Fruit fly (Drosophila melanogaster): ENCODE measurements around the gene SerRS.

SerRS gene

dm6 chr2L:3009438-3009837 lies 27.8 kb downstream of the SerRS start:
- TF ChIP-seq N (GFP tag; optimal IDR thresholded peaks at IDR 0.05) (no peak), Myc (optimal IDR thresholded peaks at IDR 0.05) (no peak), CG9705 (GFP tag; optimal IDR thresholded peaks at IDR 0.05) (no peak), Hnf4 (GFP tag; optimal IDR thresholded peaks at IDR 0.05) (no peak), rgr (GFP tag; optimal IDR thresholded peaks at IDR 0.05) (no peak), pan (optimal IDR thresholded peaks at IDR 0.05) (no peak), br (GFP tag; optimal IDR thresholded peaks at IDR 0.05) (no peak), Jra (GFP tag; optimal IDR thresholded peaks at IDR 0.05) (no peak), lola (GFP tag; optimal IDR thresholded peaks at IDR 0.05) (no peak), Dif (GFP tag; optimal IDR thresholded peaks at IDR 0.05; ENCODE audit: partially characterized antibody) (no peak), sv (GFP tag; optimal IDR thresholded peaks at IDR 0.05) (no peak), Mio (GFP tag; optimal IDR thresholded peaks at IDR 0.05) (no peak), sage (GFP tag; optimal IDR thresholded peaks at IDR 0.05) (no peak), Vsx2 (GFP tag; optimal IDR thresholded peaks at IDR 0.05; ENCODE audit: partially characterized antibody) (no peak), tai (GFP tag; optimal IDR thresholded peaks at IDR 0.05) (no peak), ey (GFP tag; optimal IDR thresholded peaks at IDR 0.05) (no peak), dmrt93B (GFP tag; optimal IDR thresholded peaks at IDR 0.05) (no peak), foxo (GFP tag; optimal IDR thresholded peaks at IDR 0.05) (no peak), Rel (GFP tag; optimal IDR thresholded peaks at IDR 0.05) (no peak), Rel (tag; optimal IDR thresholded peaks at IDR 0.05) (no peak), Dfd (GFP tag; optimal IDR thresholded peaks at IDR 0.05) (no peak)

dm6 chr2L:3006925-3007426 lies 30.2 kb downstream of the SerRS start:
- TF ChIP-seq HLH106 (tag; optimal IDR thresholded peaks at IDR 0.05) (no peak), dsf (GFP tag; optimal IDR thresholded peaks at IDR 0.05; ENCODE audit: borderline replicate concordance) (no peak), woc (GFP tag; optimal IDR thresholded peaks at IDR 0.05) (no peak), tai (GFP tag; optimal IDR thresholded peaks at IDR 0.05) (no peak), Mio (GFP tag; optimal IDR thresholded peaks at IDR 0.05) (no peak), Dfd (GFP tag; optimal IDR thresholded peaks at IDR 0.05) (no peak), lola (GFP tag; optimal IDR thresholded peaks at IDR 0.05) (no peak), dl (GFP tag; optimal IDR thresholded peaks at IDR 0.05; ENCODE audit: insufficient read depth in 1 of 2, partially characterized antibody in 2 of 2) (no peak), GATAd (GFP tag; optimal IDR thresholded peaks at IDR 0.05) (no peak), brk (GFP tag; optimal IDR thresholded peaks at IDR 0.05) (no peak), rgr (GFP tag; optimal IDR thresholded peaks at IDR 0.05) (no peak), jim (GFP tag; optimal IDR thresholded peaks at IDR 0.05) (no peak), pan (optimal IDR thresholded peaks at IDR 0.05) (no peak)

DNA sequence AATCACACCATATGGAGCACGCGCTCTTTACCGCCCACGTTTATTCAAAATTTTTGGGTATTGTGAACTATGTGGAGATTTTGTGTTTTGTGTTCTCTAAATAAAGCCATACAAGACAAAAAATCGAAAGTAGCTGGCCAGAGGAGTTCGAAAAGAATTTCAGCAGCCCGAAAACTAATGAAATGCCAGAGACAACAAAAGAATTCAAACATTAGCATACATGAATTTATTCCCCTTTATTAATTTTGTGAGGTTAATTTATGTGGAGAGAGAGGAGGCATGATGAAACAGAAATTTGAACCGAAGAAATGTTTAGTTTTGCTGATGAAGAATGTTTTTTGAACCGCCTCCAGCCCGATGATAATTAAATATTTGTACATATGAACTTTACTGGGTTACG lies 31.0 kb downstream of the SerRS start:
- no peak for TF ChIP-seq woc (GFP tag; optimal IDR thresholded peaks at IDR 0.05)
- TF ChIP-seq lola (GFP tag; optimal IDR thresholded peaks at IDR 0.05), result no peak
- no peak for TF ChIP-seq rgr (GFP tag; optimal IDR thresholded peaks at IDR 0.05)
- no peak for TF ChIP-seq tai (GFP tag; optimal IDR thresholded peaks at IDR 0.05)
- no peak for TF ChIP-seq GATAd (GFP tag; optimal IDR thresholded peaks at IDR 0.05)
- no peak for TF ChIP-seq Sp1 (GFP tag; optimal IDR thresholded peaks at IDR 0.05)
- TF ChIP-seq CG32264 (GFP tag; optimal IDR thresholded peaks at IDR 0.05), result no peak
- TF ChIP-seq HLH106 (tag; optimal IDR thresholded peaks at IDR 0.05), result no peak
- no peak for TF ChIP-seq sage (GFP tag; optimal IDR thresholded peaks at IDR 0.05)

DNA sequence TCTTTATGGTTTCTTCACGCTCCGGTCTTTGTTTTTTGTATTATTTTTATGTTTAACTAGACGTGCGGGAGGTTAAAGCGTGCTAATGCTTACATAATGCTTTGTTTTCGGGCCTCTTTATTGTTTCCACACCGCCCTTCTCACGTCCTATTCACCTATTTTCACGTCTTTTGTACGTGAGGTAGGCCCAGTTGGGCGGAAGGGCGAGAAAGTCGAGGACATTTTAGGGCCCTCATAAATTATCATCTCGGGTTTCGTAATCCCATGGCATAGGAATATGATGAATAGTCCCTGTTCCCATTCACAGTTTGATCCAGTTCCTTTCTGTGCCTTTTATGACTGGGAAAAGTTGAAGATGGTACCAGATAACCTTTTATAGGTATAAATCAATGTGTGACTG lies 31.7 kb downstream of the SerRS start:
- no peak for TF ChIP-seq Sp1 (GFP tag; optimal IDR thresholded peaks at IDR 0.05)
- no peak for TF ChIP-seq h (GFP tag; optimal IDR thresholded peaks at IDR 0.05)
- TF ChIP-seq CG32264 (GFP tag; optimal IDR thresholded peaks at IDR 0.05), result no peak
- no peak for TF ChIP-seq woc (GFP tag; optimal IDR thresholded peaks at IDR 0.05)
- TF ChIP-seq CrebA (GFP tag; optimal IDR thresholded peaks at IDR 0.05; ENCODE audit: borderline replicate concordance), result no peak
- TF ChIP-seq dmrt93B (GFP tag; optimal IDR thresholded peaks at IDR 0.05), result no peak
- no peak for TF ChIP-seq rgr (GFP tag; optimal IDR thresholded peaks at IDR 0.05)
- no peak for TF ChIP-seq Abd-B (GFP tag; optimal IDR thresholded peaks at IDR 0.05)
- no peak for TF ChIP-seq CG9705 (GFP tag; optimal IDR thresholded peaks at IDR 0.05)
- TF ChIP-seq usp (GFP tag; optimal IDR thresholded peaks at IDR 0.05), result no peak
- TF ChIP-seq sv (GFP tag; optimal IDR thresholded peaks at IDR 0.05), result no peak
- no peak for TF ChIP-seq ey (GFP tag; optimal IDR thresholded peaks at IDR 0.05)
- TF ChIP-seq dsf (GFP tag; optimal IDR thresholded peaks at IDR 0.05; ENCODE audit: borderline replicate concordance), result no peak
- TF ChIP-seq Dif (GFP tag; optimal IDR thresholded peaks at IDR 0.05; ENCODE audit: partially characterized antibody), result no peak
- TF ChIP-seq brk (GFP tag; optimal IDR thresholded peaks at IDR 0.05), result no peak
- no peak for TF ChIP-seq pan (optimal IDR thresholded peaks at IDR 0.05)
- no peak for TF ChIP-seq Rel (GFP tag; optimal IDR thresholded peaks at IDR 0.05)
- TF ChIP-seq Rel (tag; optimal IDR thresholded peaks at IDR 0.05), result no peak
- TF ChIP-seq Mio (GFP tag; optimal IDR thresholded peaks at IDR 0.05), result no peak
